Worm (Caenorhabditis elegans) whole organism, early embryonic: ENCODE measurements around the gene B0454.8.

Experiments
- F13C5.2 ChIP-seq: sonication (generic microtip); optimal IDR thresholded peaks from 2 replicates; lab custom pipeline; 2017; ENCODE audit warnings: mild to moderate bottlenecking, missing genetic modification characterization, inconsistent platforms, missing compliant biosample characterization
- aly-1 ChIP-seq: sonication (generic microtip); optimal IDR thresholded peaks from 2 replicates; lab custom pipeline; 2016; ENCODE audit warnings: missing genetic modification characterization, missing compliant biosample characterization
- ama-1 ChIP-seq: fragments of 150-350 bp; optimal IDR thresholded peaks from 2 replicates; lab custom pipeline; 2014
- flt-1 ChIP-seq: fragments of 200-800 bp; sonication (Bioruptor generic); IDR thresholded peaks from 2 replicates; pipeline ENCODE4 v1.3.6; 2022; ENCODE audit warnings: missing genetic modification characterization, missing compliant biosample characterization
- pes-1 ChIP-seq: fragments of 200-800 bp; sonication (Bioruptor generic); IDR thresholded peaks from 2 replicates; pipeline ENCODE4 v1.3.6; 2022; ENCODE audit warnings: missing genetic modification reagents, missing genetic modification characterization, missing compliant biosample characterization
- sea-1 ChIP-seq: fragments of 200-800 bp; sonication (Bioruptor generic); conservative IDR thresholded peaks from 2 replicates; pipeline ENCODE4 v1.3.6; 2022; ENCODE audit warnings: missing genetic modification characterization, missing compliant biosample characterization
- tbx-11 ChIP-seq: fragments of 200-800 bp; sonication (Bioruptor generic); IDR thresholded peaks from 2 replicates; pipeline ENCODE4 v1.3.6; 2022; ENCODE audit warnings: missing genetic modification characterization, missing compliant biosample characterization
- tra-4 ChIP-seq: sonication (generic microtip); optimal IDR thresholded peaks from 2 replicates; lab custom pipeline; 2017; ENCODE audit warnings: missing genetic modification characterization, missing compliant biosample characterization

DNA sequence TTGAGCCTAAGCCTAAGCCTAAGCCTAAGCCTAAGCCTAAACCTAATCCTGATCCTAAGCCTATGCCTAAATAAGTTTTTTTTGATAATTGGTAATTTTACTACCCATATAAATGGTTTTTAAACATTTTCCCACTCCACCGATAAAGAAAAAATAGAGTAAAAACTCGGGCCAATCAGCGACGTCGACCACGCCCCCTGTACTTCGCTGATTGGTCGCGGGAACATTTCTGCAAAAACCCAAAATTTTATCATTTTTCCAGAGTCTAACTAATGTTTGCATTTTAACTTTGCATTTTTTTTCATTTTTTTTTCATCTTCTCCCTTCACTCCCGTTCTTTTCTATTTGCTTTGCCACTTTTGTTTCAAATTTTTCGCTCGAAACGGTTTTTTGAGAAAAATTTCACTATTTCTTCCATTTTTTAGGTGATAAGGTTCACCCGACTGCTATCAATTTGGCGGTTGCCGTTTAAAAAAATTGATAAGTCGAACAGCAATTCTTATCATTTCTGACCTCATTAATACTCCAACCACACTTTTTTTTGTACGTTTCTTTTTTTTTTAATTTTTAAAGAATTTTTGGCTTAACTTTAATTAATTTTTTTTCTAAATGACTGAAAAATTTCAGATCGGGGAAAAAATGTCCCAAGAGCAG, 28.9 kb downstream of the B0454.8 start, which contains the start of gene C41H7.2:
- no peak for TF ChIP-seq ama-1 (lab: Kevin White, UChicago)
- no peak for TF ChIP-seq flt-1 (GFP tag; lab: Robert Waterston, UW)
- no peak for TF ChIP-seq tra-4 (tag; lab: Kevin White, UChicago)
- no peak for TF ChIP-seq aly-1 (tag; lab: Kevin White, UChicago)
- TF ChIP-seq tbx-11 (GFP tag; lab: Robert Waterston, UW) = no peak
- no peak for TF ChIP-seq sea-1 (GFP tag; lab: Robert Waterston, UW)
- no peak for TF ChIP-seq F13C5.2 (tag; lab: Kevin White, UChicago)
- no peak for TF ChIP-seq pes-1
